Worm (Caenorhabditis elegans) whole organism, L1 larva: Measurements from ENCODE around the gene cey-4.

ENCODE experiments used
- C16A3.4 ChIP-seq: fragments of 150-350 bp; optimal IDR thresholded peaks from 2 replicates; lab custom pipeline; 2014; ENCODE audit warnings: missing biosample characterization, missing genetic modification characterization
- Y116A8C.19 ChIP-seq: sonication (generic microtip); optimal IDR thresholded peaks from 2 replicates; lab custom pipeline; 2016; ENCODE audit warnings: missing compliant biosample characterization, missing genetic modification characterization, borderline replicate concordance
- aha-1 ChIP-seq: fragments of 150-350 bp; optimal IDR thresholded peaks from 2 replicates; lab custom pipeline; 2014; ENCODE audit warnings: missing biosample characterization, missing genetic modification characterization
- aly-2 ChIP-seq: fragments of 150-350 bp; optimal IDR thresholded peaks from 2 replicates; lab custom pipeline; 2014; ENCODE audit warnings: missing biosample characterization, missing genetic modification characterization
- ama-1 ChIP-seq: fragments of 150-350 bp; optimal IDR thresholded peaks from 2 replicates; lab custom pipeline; 2014
- blmp-1 ChIP-seq: fragments of 150-350 bp; optimal IDR thresholded peaks from 2 replicates; lab custom pipeline; 2014; ENCODE audit warnings: missing biosample characterization, missing genetic modification characterization
- ceh-63 ChIP-seq: fragments of 200-800 bp; sonication (Bioruptor generic); optimal IDR thresholded peaks from 2 replicates; lab custom pipeline; 2018; ENCODE audit warnings: mild to moderate bottlenecking, missing genetic modification characterization, missing compliant biosample characterization
- ceh-82 ChIP-seq, 3 experiments: fragments of 150-350 bp in 1 of 3; sonication (generic microtip) in 2 of 3; optimal IDR thresholded peaks; 2 replicates each; lab custom pipeline; 2014 to 2017; ENCODE audit warnings: missing biosample characterization in 3 of 3, missing genetic modification characterization in 3 of 3
- ceh-90 ChIP-seq: sonication (generic microtip); optimal IDR thresholded peaks from 2 replicates; lab custom pipeline; 2016; ENCODE audit warnings: missing genetic modification characterization, missing compliant biosample characterization
- ces-1 ChIP-seq: fragments of 150-350 bp; optimal IDR thresholded peaks from 2 replicates; lab custom pipeline; 2014; ENCODE audit warnings: missing biosample characterization, missing genetic modification reagents, missing genetic modification characterization
- dpl-1 ChIP-seq, 3 experiments: fragments of 150-350 bp in 2 of 3; sonication (generic microtip) in 1 of 3; optimal IDR thresholded peaks; 2 replicates each; lab custom pipeline; 2014 to 2017; ENCODE audit warnings: missing biosample characterization in 3 of 3, missing genetic modification characterization in 3 of 3, missing genetic modification reagents in 3 of 3
- dsc-1 ChIP-seq: sonication (generic microtip); optimal IDR thresholded peaks from 2 replicates; lab custom pipeline; 2016; ENCODE audit warnings: mild to moderate bottlenecking, missing genetic modification characterization, missing compliant biosample characterization
- efl-1 ChIP-seq, 4 experiments: fragments of 150-350 bp; optimal IDR thresholded peaks in 3 of 4; peaks in 1 of 4; 1 replicate in 1 of 4; 2 replicates in 3 of 4; lab custom pipeline; 2014; ENCODE audit warnings: missing biosample characterization in 2 of 4, missing genetic modification characterization in 2 of 4, missing genetic modification reagents in 2 of 4
- efl-3 ChIP-seq: fragments of 200-800 bp; sonication (Bioruptor generic); optimal IDR thresholded peaks from 2 replicates; lab custom pipeline; 2018; ENCODE audit warnings: mild to moderate bottlenecking, missing genetic modification characterization, missing compliant biosample characterization
- egl-13 ChIP-seq: sonication (generic microtip); optimal IDR thresholded peaks from 2 replicates; lab custom pipeline; 2016; ENCODE audit warnings: missing genotype, missing genetic modification reagents, missing genetic modification characterization, missing compliant biosample characterization
- elt-2 ChIP-seq: sonication (generic microtip); optimal IDR thresholded peaks from 2 replicates; lab custom pipeline; 2016; ENCODE audit warnings: missing genetic modification characterization, mild to moderate bottlenecking, inconsistent platforms, missing compliant biosample characterization, missing genetic modification reagents
- fkh-10 ChIP-seq: sonication (generic microtip); optimal IDR thresholded peaks from 2 replicates; lab custom pipeline; 2017; ENCODE audit warnings: missing biosample characterization, missing genetic modification reagents, missing genetic modification characterization
- fkh-4 ChIP-seq: sonication (generic microtip); optimal IDR thresholded peaks from 2 replicates; lab custom pipeline; 2016; ENCODE audit warnings: missing compliant biosample characterization, missing genetic modification characterization, borderline replicate concordance
- grh-1 ChIP-seq: fragments of 200-800 bp; sonication (Bioruptor generic); IDR thresholded peaks from 2 replicates; pipeline ENCODE4 v1.3.6; 2022; ENCODE audit warnings: missing genetic modification reagents, missing genetic modification characterization, missing compliant biosample characterization
- hlh-17 ChIP-seq: fragments of 200-800 bp; sonication (Bioruptor generic); optimal IDR thresholded peaks from 2 replicates; lab custom pipeline; 2018; ENCODE audit warnings: missing genetic modification characterization, mild to moderate bottlenecking, missing compliant biosample characterization, moderate library complexity, borderline replicate concordance
- isw-1 ChIP-seq: fragments of 200-800 bp; sonication (Bioruptor generic); IDR thresholded peaks from 2 replicates; pipeline ENCODE4 v1.3.6; 2022; ENCODE audit warnings: missing genetic modification characterization, missing compliant biosample characterization
- lin-15B ChIP-seq: fragments of 150-350 bp; sonication (generic microtip); optimal IDR thresholded peaks from 3 replicates; lab custom pipeline; 2014; ENCODE audit warnings: missing biosample characterization, missing genetic modification characterization
- mdl-1 ChIP-seq, 2 experiments: fragments of 150-350 bp; optimal IDR thresholded peaks; 2 replicates each; lab custom pipeline; 2014 to 2017; ENCODE audit warnings: missing biosample characterization in 2 of 2, missing genetic modification characterization in 2 of 2, inconsistent platforms in 1 of 2
- mef-2 ChIP-seq: fragments of 150-350 bp; optimal IDR thresholded peaks from 2 replicates; lab custom pipeline; 2014; ENCODE audit warnings: missing biosample characterization, missing genetic modification characterization
- nhr-11 ChIP-seq: fragments of 150-350 bp; optimal IDR thresholded peaks from 2 replicates; lab custom pipeline; 2014; ENCODE audit warnings: missing biosample characterization, missing genetic modification characterization
- nhr-12 ChIP-seq: sonication (generic microtip); optimal IDR thresholded peaks from 2 replicates; lab custom pipeline; 2017; ENCODE audit warnings: missing biosample characterization, missing genetic modification characterization
- nhr-20 ChIP-seq: sonication (generic microtip); optimal IDR thresholded peaks from 2 replicates; lab custom pipeline; 2016; ENCODE audit warnings: mild to moderate bottlenecking, missing genetic modification characterization, missing compliant biosample characterization
- nhr-28 ChIP-seq: fragments of 150-350 bp; optimal IDR thresholded peaks from 2 replicates; lab custom pipeline; 2014; ENCODE audit warnings: missing biosample characterization, missing genetic modification characterization
- nhr-47 ChIP-seq: sonication (generic microtip); optimal IDR thresholded peaks from 2 replicates; lab custom pipeline; 2016; ENCODE audit warnings: mild to moderate bottlenecking, missing genetic modification characterization, moderate library complexity, missing compliant biosample characterization
- nhr-76 ChIP-seq: sonication (generic microtip); optimal IDR thresholded peaks from 2 replicates; lab custom pipeline; 2017; ENCODE audit warnings: missing biosample characterization, missing genetic modification characterization
- nhr-77 ChIP-seq: fragments of 150-350 bp; optimal IDR thresholded peaks from 2 replicates; lab custom pipeline; 2014; ENCODE audit warnings: missing biosample characterization, missing genetic modification characterization
- nhr-85 ChIP-seq: sonication (generic microtip); peaks from one replicate; lab custom pipeline; 2016; ENCODE audit warnings: missing genetic modification characterization, inconsistent platforms, missing compliant biosample characterization
- nhr-90 ChIP-seq: sonication (generic microtip); optimal IDR thresholded peaks from 2 replicates; lab custom pipeline; 2016; ENCODE audit warnings: mild to moderate bottlenecking, missing genetic modification characterization, missing compliant biosample characterization; ENCODE audit not compliant: poor library complexity
- pag-3 ChIP-seq: sonication (generic microtip); optimal IDR thresholded peaks from 2 replicates; lab custom pipeline; 2017; ENCODE audit warnings: missing genetic modification characterization, mild to moderate bottlenecking, missing compliant biosample characterization, antibody characterized with exemption, borderline replicate concordance; ENCODE audit not compliant: insufficient read depth
- pax-3 ChIP-seq: fragments of 200-800 bp; sonication (Bioruptor generic); optimal IDR thresholded peaks from 2 replicates; lab custom pipeline; 2018; ENCODE audit warnings: mild to moderate bottlenecking, missing genetic modification characterization, moderate library complexity, missing compliant biosample characterization
- pqm-1 ChIP-seq: sonication (generic microtip); optimal IDR thresholded peaks from 3 replicates; lab custom pipeline; 2017; ENCODE audit warnings: missing biosample characterization, missing genetic modification characterization
- rnt-1 ChIP-seq: sonication (generic microtip); optimal IDR thresholded peaks from 2 replicates; lab custom pipeline; 2016; ENCODE audit warnings: mild to moderate bottlenecking, missing genetic modification characterization, moderate library complexity, missing compliant biosample characterization
- skn-1 ChIP-seq: fragments of 150-350 bp; optimal IDR thresholded peaks from 2 replicates; lab custom pipeline; 2014; ENCODE audit warnings: missing biosample characterization, missing genetic modification characterization
- snpc-4 ChIP-seq: fragments of 150-350 bp; optimal IDR thresholded peaks from 2 replicates; lab custom pipeline; 2014; ENCODE audit warnings: missing biosample characterization, missing genetic modification characterization
- sup-37 ChIP-seq: fragments of 200-800 bp; sonication (Bioruptor generic); optimal IDR thresholded peaks from 2 replicates; lab custom pipeline; 2018; ENCODE audit warnings: mild to moderate bottlenecking, missing genetic modification characterization, missing compliant biosample characterization
- swsn-7 ChIP-seq: sonication (generic microtip); optimal IDR thresholded peaks from 2 replicates; lab custom pipeline; 2016; ENCODE audit warnings: missing genetic modification characterization, missing compliant biosample characterization
- tlp-1 ChIP-seq: fragments of 150-350 bp; optimal IDR thresholded peaks from 2 replicates; lab custom pipeline; 2014; ENCODE audit warnings: missing biosample characterization, missing genetic modification characterization
- unc-130 ChIP-seq: fragments of 150-350 bp; optimal IDR thresholded peaks from 2 replicates; lab custom pipeline; 2017; ENCODE audit warnings: missing biosample characterization, missing genetic modification characterization, inconsistent platforms
- unc-30 ChIP-seq: sonication (generic microtip); optimal IDR thresholded peaks from 2 replicates; lab custom pipeline; 2017; ENCODE audit warnings: missing biosample characterization, missing genetic modification characterization
- unc-62 ChIP-seq: fragments of 150-350 bp; optimal IDR thresholded peaks from 2 replicates; lab custom pipeline; 2014; ENCODE audit warnings: missing biosample characterization, missing genetic modification reagents, missing genetic modification characterization
- unc-86 ChIP-seq: sonication (generic microtip); optimal IDR thresholded peaks from 2 replicates; lab custom pipeline; 2016; ENCODE audit warnings: missing genetic modification characterization, missing compliant biosample characterization
- unc-98 ChIP-seq: fragments of 200-800 bp; sonication (Bioruptor generic); IDR thresholded peaks from 2 replicates; pipeline ENCODE4 v1.3.6; 2022; ENCODE audit warnings: missing genetic modification characterization, missing compliant biosample characterization
- zag-1 ChIP-seq: fragments of 150-350 bp; optimal IDR thresholded peaks from 2 replicates; lab custom pipeline; 2014; ENCODE audit warnings: missing biosample characterization, missing genetic modification characterization
- zip-4 ChIP-seq: fragments of 200-800 bp; sonication (Bioruptor generic); optimal IDR thresholded peaks from 2 replicates; lab custom pipeline; 2018; ENCODE audit warnings: mild to moderate bottlenecking, missing genetic modification characterization, moderate library complexity, missing compliant biosample characterization
- ztf-4 ChIP-seq: fragments of 150-350 bp; optimal IDR thresholded peaks from 2 replicates; lab custom pipeline; 2014; ENCODE audit warnings: missing biosample characterization, missing genetic modification characterization

Gene cey-4

DNA sequence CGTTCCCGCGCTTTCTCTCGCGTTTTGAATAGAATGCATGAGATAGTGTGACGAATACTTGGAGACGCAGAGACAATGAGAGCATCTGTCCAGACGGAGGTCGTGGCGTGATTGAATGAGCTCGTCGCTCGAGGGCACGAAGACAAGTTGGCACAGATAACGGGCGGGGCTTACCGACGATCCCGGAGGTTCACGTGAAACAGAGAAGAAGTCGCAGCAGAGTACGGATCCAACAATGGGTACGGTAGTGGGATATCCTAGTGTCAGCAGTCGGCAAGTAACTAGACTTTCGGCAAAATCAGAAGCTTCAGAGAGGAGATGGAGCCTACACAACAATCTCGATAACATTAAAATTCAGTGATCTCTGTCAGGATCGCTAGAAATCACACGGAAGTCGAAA lies 48.7 kb downstream of the cey-4 start (continued):
- TF ChIP-seq aha-1 (no peak), fkh-10 (no peak), dpl-1 (GFP tag; optimal IDR thresholded peaks at IDR 0.05; lab: Kevin White, UChicago) (no peak), blmp-1 (no peak), zip-4 (no peak), unc-62 (GFP tag; lab: Kevin White, UChicago) (no peak), snpc-4 (no peak), pqm-1 (tag; lab: Kevin White, UChicago) (no peak), unc-30 (tag; lab: Kevin White, UChicago) (no peak), nhr-11 (tag; lab: Kevin White, UChicago) (peak; percentile 46), egl-13 (tag; lab: Kevin White, UChicago) (peak; percentile 17), zag-1 (tag; lab: Kevin White, UChicago) (no peak), nhr-28 (no peak), efl-3 (GFP tag; lab: Kevin White, UChicago) (no peak), ces-1 (GFP tag; lab: Kevin White, UChicago) (no peak), ceh-63 (GFP tag; lab: Kevin White, UChicago) (no peak), ztf-4 (peak; percentile 63), ama-1 (lab: Kevin White, UChicago) (peak; percentile 35), grh-1 (GFP tag; lab: Robert Waterston, UW) (no peak), unc-86 (tag; lab: Kevin White, UChicago) (no peak), nhr-76 (tag; lab: Kevin White, UChicago) (no peak), mef-2 (tag; lab: Kevin White, UChicago) (no peak), nhr-77 (tag; lab: Kevin White, UChicago) (no peak), rnt-1 (tag; lab: Kevin White, UChicago) (peak; percentile 83), hlh-17 (GFP tag; lab: Kevin White, UChicago) (no peak), isw-1 (GFP tag; lab: Robert Waterston, UW) (no peak), unc-98 (peak; percentile 28; the same call in 1 of the 2 replicates), nhr-85 (tag; lab: Kevin White, UChicago) (no peak)

DNA sequence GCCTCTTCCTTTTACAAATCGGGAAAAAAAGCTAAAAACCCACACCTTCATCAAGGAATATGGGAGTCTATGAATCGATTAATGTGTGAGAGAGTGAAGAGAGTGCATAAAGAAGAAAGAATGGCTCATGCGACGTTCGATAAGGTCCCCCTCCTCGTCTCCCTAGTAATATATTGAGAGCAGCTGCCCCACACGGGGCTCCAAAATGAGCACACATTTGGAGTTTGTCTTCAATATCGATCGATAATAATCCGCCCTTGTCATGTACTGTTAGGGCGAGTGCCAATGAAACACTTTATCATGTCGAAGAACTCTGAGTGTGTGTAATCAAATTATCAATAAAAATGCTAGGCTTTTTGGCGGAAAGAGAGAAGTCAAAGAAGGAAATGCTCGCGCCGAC lies 49.2 kb downstream of the cey-4 start:
- TF ChIP-seq elt-2 (peak; percentile 34), ceh-82 (tag; optimal IDR thresholded peaks at IDR 0.05; lab: Kevin White, UChicago) (no peak), pax-3 (tag; lab: Kevin White, UChicago) (peak; percentile 11), nhr-90 (no peak), efl-1 (optimal IDR thresholded peaks at IDR 0.05; lab: Kevin White, UChicago) (no peak), efl-1 (GFP tag; optimal IDR thresholded peaks at IDR 0.05 in 1 of 2; lab: Kevin White, UChicago) (peak in 1 of 2 experiments; percentile 80)

DNA sequence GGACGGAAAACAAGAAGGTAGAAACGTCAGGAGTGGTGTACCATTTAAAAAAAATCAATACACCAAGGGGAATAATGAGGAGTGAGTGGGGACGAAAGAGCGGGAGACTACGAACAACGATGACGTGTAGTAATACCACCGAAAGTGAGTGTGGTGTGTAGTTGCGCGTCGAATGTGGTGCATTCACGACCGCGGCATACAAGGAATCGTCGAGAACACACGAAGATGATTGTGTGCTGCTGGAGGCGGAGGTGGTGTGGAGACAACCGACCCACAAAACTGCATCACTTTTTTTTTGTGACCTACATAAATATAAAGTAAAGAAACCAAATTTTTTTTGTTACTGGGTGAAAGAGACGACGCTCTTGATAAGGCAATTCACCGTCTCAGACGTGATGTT lies 50.1 kb downstream of the cey-4 start:
- TF ChIP-seq unc-86 (tag; lab: Kevin White, UChicago) (peak; percentile 47), efl-3 (GFP tag; lab: Kevin White, UChicago) (no peak), nhr-12 (tag; lab: Kevin White, UChicago) (no peak), pqm-1 (tag; lab: Kevin White, UChicago) (no peak), Y116A8C.19 (no peak), ceh-90 (no peak), unc-98 (no peak), skn-1 (peak; percentile 26), nhr-11 (tag; lab: Kevin White, UChicago) (no peak), nhr-20 (peak; percentile 62), lin-15B (tag; lab: Kevin White, UChicago) (peak; percentile 44), aly-2 (tag; lab: Kevin White, UChicago) (peak; percentile 7), mef-2 (tag; lab: Kevin White, UChicago) (no peak), nhr-76 (tag; lab: Kevin White, UChicago) (no peak), nhr-47 (peak; percentile 67), unc-30 (tag; lab: Kevin White, UChicago) (no peak), blmp-1 (peak; percentile 93), mdl-1 (tag; optimal IDR thresholded peaks at IDR 0.05; lab: Kevin White, UChicago) (peak in 1 of 2 experiments; percentile 48), tlp-1 (tag; lab: Kevin White, UChicago) (no peak), unc-130 (tag; lab: Kevin White, UChicago) (peak; percentile 45), fkh-10 (no peak), dsc-1 (no peak), nhr-28 (no peak), fkh-4 (tag; lab: Kevin White, UChicago) (no peak), swsn-7 (peak; percentile 68), pag-3 (tag; lab: Kevin White, UChicago) (no peak), C16A3.4 (tag; lab: Kevin White, UChicago) (peak; percentile 75), sup-37 (peak; percentile 3)
